Worm (Caenorhabditis elegans) whole organism, L3 larva: ENCODE data around the gene K04B12.2.

Source experiments
- R02D3.7 ChIP-seq: fragments of 150-350 bp; optimal IDR thresholded peaks from 2 replicates; lab custom pipeline; 2014; ENCODE audit warnings: missing biosample characterization, missing genetic modification characterization
- ZK546.5 ChIP-seq: sonication (generic microtip); optimal IDR thresholded peaks from 2 replicates; lab custom pipeline; 2017; ENCODE audit warnings: missing biosample characterization, missing genetic modification characterization
- aly-2 ChIP-seq: fragments of 150-350 bp; optimal IDR thresholded peaks from 2 replicates; lab custom pipeline; 2014; ENCODE audit warnings: missing biosample characterization, missing genetic modification characterization
- ama-1 ChIP-seq: fragments of 150-350 bp; optimal IDR thresholded peaks from 2 replicates; lab custom pipeline; 2018
- ceh-16 ChIP-seq: sonication (generic microtip); optimal IDR thresholded peaks from 2 replicates; lab custom pipeline; 2017; ENCODE audit warnings: missing biosample characterization, missing genetic modification characterization
- ceh-28 ChIP-seq: fragments of 150-350 bp; optimal IDR thresholded peaks from 2 replicates; lab custom pipeline; 2014; ENCODE audit warnings: missing biosample characterization, missing genetic modification reagents, missing genetic modification characterization
- ceh-82 ChIP-seq: fragments of 150-350 bp; optimal IDR thresholded peaks from 2 replicates; lab custom pipeline; 2014; ENCODE audit warnings: missing biosample characterization, missing genetic modification characterization
- ceh-9 ChIP-seq: sonication (generic microtip); optimal IDR thresholded peaks from 2 replicates; lab custom pipeline; 2018; ENCODE audit warnings: missing biosample characterization, missing genetic modification characterization
- daf-12 ChIP-seq: fragments of 150-350 bp; optimal IDR thresholded peaks from 2 replicates; lab custom pipeline; 2014; ENCODE audit warnings: missing biosample characterization, missing genetic modification reagents, missing genetic modification characterization
- egl-27 ChIP-seq: sonication (generic microtip); optimal IDR thresholded peaks from 4 replicates; lab custom pipeline; 2017; ENCODE audit warnings: missing biosample characterization, missing genetic modification reagents, missing genetic modification characterization
- egl-5 ChIP-seq: fragments of 150-350 bp; optimal IDR thresholded peaks from 2 replicates; lab custom pipeline; 2017; ENCODE audit warnings: missing biosample characterization, missing genetic modification reagents, missing genetic modification characterization, inconsistent platforms
- elt-1 ChIP-seq: fragments of 150-350 bp; optimal IDR thresholded peaks from 2 replicates; lab custom pipeline; 2014; ENCODE audit warnings: missing biosample characterization, missing genetic modification characterization
- elt-3 ChIP-seq, 3 experiments: fragments of 150-350 bp in 1 of 3; sonication (generic microtip) in 2 of 3; optimal IDR thresholded peaks; 2 replicates in 2 of 3; 4 replicates in 1 of 3; lab custom pipeline; 2014 to 2017; ENCODE audit warnings: missing biosample characterization in 3 of 3, missing genetic modification characterization in 3 of 3
- eor-1 ChIP-seq, 2 experiments: fragments of 150-350 bp; optimal IDR thresholded peaks; 2 replicates each; lab custom pipeline; 2014 to 2018; ENCODE audit warnings: missing biosample characterization in 2 of 2, missing genetic modification characterization in 2 of 2
- fkh-10 ChIP-seq: sonication (generic microtip); optimal IDR thresholded peaks from 2 replicates; lab custom pipeline; 2017; ENCODE audit warnings: missing biosample characterization, missing genetic modification reagents, missing genetic modification characterization
- fkh-2 ChIP-seq: fragments of 150-350 bp; optimal IDR thresholded peaks from 2 replicates; lab custom pipeline; 2014; ENCODE audit warnings: missing biosample characterization, missing genetic modification reagents, missing genetic modification characterization
- fos-1 ChIP-seq: fragments of 150-350 bp; optimal IDR thresholded peaks from 2 replicates; lab custom pipeline; 2014; ENCODE audit warnings: missing biosample characterization, missing genetic modification characterization
- hmg-11 ChIP-seq: sonication (generic microtip); optimal IDR thresholded peaks from 2 replicates; lab custom pipeline; 2016; ENCODE audit warnings: missing genetic modification characterization, missing compliant biosample characterization
- lin-15B ChIP-seq: fragments of 150-350 bp; optimal IDR thresholded peaks from 2 replicates; lab custom pipeline; 2014; ENCODE audit warnings: missing biosample characterization, missing genetic modification characterization
- lin-39 ChIP-seq: fragments of 150-350 bp; optimal IDR thresholded peaks from 2 replicates; lab custom pipeline; 2018; ENCODE audit warnings: missing biosample characterization, missing genetic modification reagents, missing genetic modification characterization
- lsy-12 ChIP-seq: sonication (generic microtip); optimal IDR thresholded peaks from 2 replicates; lab custom pipeline; 2016; ENCODE audit warnings: mild to moderate bottlenecking, missing genetic modification characterization, missing compliant biosample characterization
- mdl-1 ChIP-seq: fragments of 150-350 bp; optimal IDR thresholded peaks from 2 replicates; lab custom pipeline; 2014; ENCODE audit warnings: missing biosample characterization, missing genetic modification characterization
- mml-1 ChIP-seq: fragments of 150-350 bp; sonication (generic microtip); optimal IDR thresholded peaks from 3 replicates; lab custom pipeline; 2014; ENCODE audit warnings: missing biosample characterization, missing genetic modification characterization
- nfya-1 ChIP-seq: sonication (generic microtip); optimal IDR thresholded peaks from 2 replicates; lab custom pipeline; 2017; ENCODE audit warnings: missing genetic modification characterization, mild to moderate bottlenecking, missing compliant biosample characterization, antibody characterized with exemption, moderate library complexity; ENCODE audit not compliant: insufficient read depth
- nhr-11 ChIP-seq: fragments of 150-350 bp; optimal IDR thresholded peaks from 2 replicates; lab custom pipeline; 2014; ENCODE audit warnings: missing biosample characterization, missing genetic modification characterization
- nhr-12 ChIP-seq: fragments of 150-350 bp; optimal IDR thresholded peaks from 2 replicates; lab custom pipeline; 2014; ENCODE audit warnings: missing biosample characterization, missing genetic modification characterization
- nhr-23 ChIP-seq: fragments of 150-350 bp; optimal IDR thresholded peaks from 2 replicates; lab custom pipeline; 2014; ENCODE audit warnings: missing biosample characterization, missing genetic modification reagents, missing genetic modification characterization
- nhr-237 ChIP-seq: fragments of 150-350 bp; optimal IDR thresholded peaks from 2 replicates; lab custom pipeline; 2014; ENCODE audit warnings: missing biosample characterization, missing genetic modification characterization
- nhr-25 ChIP-seq: sonication (generic microtip); optimal IDR thresholded peaks from 2 replicates; lab custom pipeline; 2017; ENCODE audit warnings: missing biosample characterization, missing genetic modification characterization
- nhr-28 ChIP-seq: fragments of 150-350 bp; optimal IDR thresholded peaks from 2 replicates; lab custom pipeline; 2014; ENCODE audit warnings: missing biosample characterization, missing genetic modification characterization
- nhr-43 ChIP-seq: sonication (generic microtip); optimal IDR thresholded peaks from 2 replicates; lab custom pipeline; 2016; ENCODE audit warnings: mild to moderate bottlenecking, missing genetic modification characterization, missing compliant biosample characterization; ENCODE audit not compliant: poor library complexity, severe bottlenecking
- nhr-67 ChIP-seq: fragments of 150-350 bp; optimal IDR thresholded peaks from 2 replicates; lab custom pipeline; 2014; ENCODE audit warnings: missing biosample characterization, missing genetic modification characterization
- nhr-76 ChIP-seq: fragments of 150-350 bp; sonication (generic microtip); optimal IDR thresholded peaks from 5 replicates; lab custom pipeline; 2014; ENCODE audit warnings: missing biosample characterization, missing genetic modification characterization
- nhr-77 ChIP-seq: fragments of 150-350 bp; optimal IDR thresholded peaks from 2 replicates; lab custom pipeline; 2014; ENCODE audit warnings: missing biosample characterization, missing genetic modification characterization
- pha-4 ChIP-seq: fragments of 150-350 bp; optimal IDR thresholded peaks from 2 replicates; lab custom pipeline; 2014; ENCODE audit warnings: missing biosample characterization, missing genetic modification reagents, missing genetic modification characterization
- pqm-1 ChIP-seq: fragments of 150-350 bp; optimal IDR thresholded peaks from 2 replicates; lab custom pipeline; 2017; ENCODE audit warnings: missing biosample characterization, missing genetic modification characterization, inconsistent platforms
- sea-2 ChIP-seq: fragments of 150-350 bp; sonication (generic microtip); optimal IDR thresholded peaks from 4 replicates; lab custom pipeline; 2014; ENCODE audit warnings: missing biosample characterization, missing genetic modification reagents, missing genetic modification characterization
- skn-1 ChIP-seq: fragments of 150-350 bp; optimal IDR thresholded peaks from 2 replicates; lab custom pipeline; 2014; ENCODE audit warnings: missing biosample characterization, missing genetic modification characterization
- snpc-4 ChIP-seq: fragments of 150-350 bp; optimal IDR thresholded peaks from 2 replicates; lab custom pipeline; 2014; ENCODE audit warnings: missing biosample characterization, missing genetic modification characterization
- tbx-2 ChIP-seq: sonication (generic microtip); optimal IDR thresholded peaks from 2 replicates; lab custom pipeline; 2016; ENCODE audit warnings: mild to moderate bottlenecking, missing genetic modification characterization, missing compliant biosample characterization
- unc-39 ChIP-seq: sonication (generic microtip); optimal IDR thresholded peaks from 4 replicates; lab custom pipeline; 2017; ENCODE audit warnings: missing biosample characterization, missing genetic modification characterization
- unc-62 ChIP-seq: fragments of 150-350 bp; sonication (generic microtip); optimal IDR thresholded peaks from 4 replicates; lab custom pipeline; 2014; ENCODE audit warnings: missing biosample characterization, missing genetic modification reagents, missing genetic modification characterization
- zag-1 ChIP-seq: fragments of 150-350 bp; optimal IDR thresholded peaks from 2 replicates; lab custom pipeline; 2014; ENCODE audit warnings: missing biosample characterization, missing genetic modification characterization
- ztf-11 ChIP-seq: fragments of 150-350 bp; optimal IDR thresholded peaks from 2 replicates; lab custom pipeline; 2014; ENCODE audit warnings: missing biosample characterization, missing genetic modification characterization
- ztf-4 ChIP-seq: fragments of 150-350 bp; optimal IDR thresholded peaks from 2 replicates; lab custom pipeline; 2014; ENCODE audit warnings: missing biosample characterization, missing genetic modification characterization

K04B12.2 gene

DNA sequence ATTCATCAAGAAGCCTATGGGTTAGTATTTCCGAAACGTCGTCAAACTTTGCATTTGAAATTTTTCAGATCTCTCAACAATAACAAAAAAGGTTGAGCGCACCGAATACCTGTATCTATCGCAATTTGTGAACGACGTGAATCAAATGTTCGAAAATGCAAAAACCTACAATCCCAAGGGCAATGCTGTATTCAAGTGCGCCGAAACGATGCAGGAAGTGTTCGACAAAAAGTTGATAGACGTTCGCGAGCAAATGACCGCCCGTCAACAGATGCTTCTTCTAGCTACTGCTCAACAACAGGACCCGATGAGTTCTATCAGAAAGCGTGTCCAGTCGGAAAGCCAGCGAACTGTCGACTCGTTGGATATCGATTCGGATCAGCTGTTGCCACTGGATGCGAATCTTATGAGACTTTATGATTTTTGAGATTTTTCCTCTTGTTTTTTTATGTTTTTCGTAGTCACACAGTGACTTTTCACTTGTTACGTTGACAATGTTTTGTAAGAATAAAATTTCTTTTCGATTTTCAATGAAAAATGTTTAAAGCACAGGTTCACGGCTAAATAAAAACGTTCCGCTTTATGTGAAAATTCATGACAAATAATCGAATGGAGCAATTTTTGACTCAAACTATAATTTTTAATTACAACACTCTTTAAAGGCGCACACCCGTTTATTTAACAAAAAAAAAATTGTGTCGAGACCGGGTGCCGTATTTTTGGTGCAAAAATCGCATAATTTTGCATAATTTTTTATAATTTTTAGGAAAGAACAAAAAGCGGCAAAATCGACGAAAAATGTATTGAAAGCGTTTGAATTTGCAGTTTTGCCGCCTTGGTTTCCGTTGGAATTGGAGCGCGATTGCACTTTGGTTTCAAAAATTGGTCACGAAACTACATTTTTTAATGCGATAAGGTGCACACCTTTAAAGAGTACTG, 30.2 kb downstream of the K04B12.2 start:
- no peak for TF ChIP-seq aly-2 (tag; lab: Kevin White, UChicago)
- TF ChIP-seq tbx-2 (tag; lab: Kevin White, UChicago) = peak; percentile 85
- TF ChIP-seq fkh-10 (GFP tag; lab: Kevin White, UChicago) = no peak
- TF ChIP-seq daf-12 (tag; lab: Kevin White, UChicago) = no peak
- TF ChIP-seq mdl-1 (tag; lab: Kevin White, UChicago) = no peak
- no peak for TF ChIP-seq sea-2 (GFP tag; lab: Kevin White, UChicago)
- TF ChIP-seq nhr-67 = no peak
- no peak for TF ChIP-seq nhr-12 (tag; lab: Kevin White, UChicago)
- TF ChIP-seq lin-15B (tag; lab: Kevin White, UChicago) = no peak
- TF ChIP-seq hmg-11 (tag; lab: Kevin White, UChicago) = no peak
- TF ChIP-seq ceh-28 (tag; lab: Kevin White, UChicago) = no peak
- TF ChIP-seq elt-3 (tag; optimal IDR thresholded peaks at IDR 0.05; lab: Kevin White, UChicago) = peak in 1 of 3 experiments; percentile 62
- TF ChIP-seq R02D3.7 (tag; lab: Kevin White, UChicago) = no peak
- TF ChIP-seq unc-62 (GFP tag; lab: Kevin White, UChicago) = no peak
- peak; percentile 60 for TF ChIP-seq ceh-16
- peak; percentile 22 for TF ChIP-seq snpc-4 (tag; lab: Kevin White, UChicago)
- no peak for TF ChIP-seq zag-1 (tag; lab: Kevin White, UChicago)
- peak; percentile 62 for TF ChIP-seq nfya-1 (tag; lab: Kevin White, UChicago)
- TF ChIP-seq elt-1 (tag; lab: Kevin White, UChicago) = no peak
- no peak for TF ChIP-seq ceh-9 (tag; lab: Kevin White, UChicago)
- peak; percentile 37 for TF ChIP-seq pha-4
- no peak for TF ChIP-seq ztf-11 (tag; lab: Kevin White, UChicago)
- no peak for TF ChIP-seq lin-39 (tag; lab: Kevin White, UChicago)
- no peak for TF ChIP-seq mml-1
- peak; percentile 89 for TF ChIP-seq nhr-25 (tag; lab: Kevin White, UChicago)
- no peak for TF ChIP-seq lsy-12 (tag; lab: Kevin White, UChicago)
- peak; percentile 34 for TF ChIP-seq nhr-28 (tag; lab: Kevin White, UChicago)
- TF ChIP-seq fkh-2 (tag; lab: Kevin White, UChicago) = no peak
- TF ChIP-seq fos-1 = peak; percentile 10
- TF ChIP-seq unc-39 (tag; lab: Kevin White, UChicago) = no peak
- TF ChIP-seq nhr-77 (tag; lab: Kevin White, UChicago) = no peak
- TF ChIP-seq nhr-76 = no peak
- peak; percentile 88 for TF ChIP-seq nhr-23 (tag; lab: Kevin White, UChicago)
- TF ChIP-seq ceh-82 (tag; lab: Kevin White, UChicago) = no peak
- TF ChIP-seq ama-1 (lab: Kevin White, UChicago) = peak; percentile 98
- TF ChIP-seq skn-1 (tag; lab: Kevin White, UChicago) = no peak
- TF ChIP-seq egl-5 (tag; lab: Kevin White, UChicago) = no peak
- TF ChIP-seq nhr-237 (tag; lab: Kevin White, UChicago) = no peak
- TF ChIP-seq egl-27 (tag; lab: Kevin White, UChicago) = no peak
- TF ChIP-seq nhr-11 (tag; lab: Kevin White, UChicago) = no peak
- TF ChIP-seq ZK546.5 (tag; lab: Kevin White, UChicago) = no peak
- no peak for TF ChIP-seq pqm-1 (tag; lab: Kevin White, UChicago)
- no peak for TF ChIP-seq eor-1 (tag; optimal IDR thresholded peaks at IDR 0.05; lab: Kevin White, UChicago)
- peak; percentile 77 for TF ChIP-seq nhr-43
- peak; percentile 89 for TF ChIP-seq ztf-4
